Fruit fly (Drosophila melanogaster) whole organism, adult: ENCODE results near the gene CG15201.

Experiments
- CG11617 ChIP-seq: fragments of 200-800 bp; sonication (Bioruptor generic); optimal IDR thresholded peaks from 2 replicates; lab custom pipeline; 2017; ENCODE audit warnings: mild to moderate bottlenecking, missing biosample characterization, missing genetic modification reagents, missing genetic modification characterization
- CG14711 ChIP-seq: fragments of 200-800 bp; sonication (Bioruptor generic); optimal IDR thresholded peaks from 2 replicates; lab custom pipeline; 2018; ENCODE audit warnings: missing biosample characterization, mild to moderate bottlenecking, missing genetic modification characterization, moderate library complexity
- CG1620 ChIP-seq: fragments of 200-800 bp; sonication (Bioruptor generic); optimal IDR thresholded peaks from 2 replicates; lab custom pipeline; 2016; ENCODE audit warnings: missing biosample characterization, missing genetic modification characterization
- CG33017 ChIP-seq: fragments of 200-800 bp; sonication (Bioruptor generic); optimal IDR thresholded peaks from 2 replicates; lab custom pipeline; 2018; ENCODE audit warnings: missing biosample characterization, mild to moderate bottlenecking, missing genetic modification characterization, moderate library complexity
- CG7101 ChIP-seq: fragments of 200-800 bp; sonication (Bioruptor generic); optimal IDR thresholded peaks from 2 replicates; lab custom pipeline; 2018; ENCODE audit warnings: missing biosample characterization, mild to moderate bottlenecking, missing genetic modification characterization, moderate library complexity
- Crg-1 ChIP-seq: fragments of 200-800 bp; sonication (Bioruptor generic); optimal IDR thresholded peaks from 2 replicates; lab custom pipeline; 2016; ENCODE audit warnings: missing biosample characterization, missing genetic modification characterization
- Hr96 ChIP-seq: fragments of 200-800 bp; sonication (Bioruptor generic); optimal IDR thresholded peaks from 2 replicates; lab custom pipeline; 2016; ENCODE audit warnings: missing biosample characterization, missing genetic modification characterization
- cic ChIP-seq: fragments of 200-800 bp; sonication (Bioruptor generic); optimal IDR thresholded peaks from 2 replicates; lab custom pipeline; 2017; ENCODE audit warnings: missing biosample characterization, mild to moderate bottlenecking, missing genetic modification characterization, moderate library complexity
- cnc ChIP-seq, 2 experiments: fragments of >200 bp; optimal IDR thresholded peaks; 2 replicates each; lab custom pipeline; 2017
- kay ChIP-seq: fragments of 200-800 bp; sonication (Bioruptor generic); peaks from one replicate; lab custom pipeline; 2016; ENCODE audit warnings: missing biosample characterization, missing genetic modification characterization, borderline replicate concordance
- ovo ChIP-seq: fragments of 200-800 bp; sonication (Bioruptor generic); optimal IDR thresholded peaks from 2 replicates; lab custom pipeline; 2016; ENCODE audit warnings: missing biosample characterization, missing genetic modification characterization
- tj ChIP-seq: fragments of 200-800 bp; sonication (Bioruptor generic); optimal IDR thresholded peaks from 3 replicates; lab custom pipeline; 2017; ENCODE audit warnings: missing biosample characterization, mild to moderate bottlenecking, missing genetic modification characterization, moderate library complexity
- toe ChIP-seq: fragments of 200-800 bp; sonication (Bioruptor generic); optimal IDR thresholded peaks from 2 replicates; lab custom pipeline; 2016; ENCODE audit warnings: missing biosample characterization, missing genetic modification characterization

DNA sequence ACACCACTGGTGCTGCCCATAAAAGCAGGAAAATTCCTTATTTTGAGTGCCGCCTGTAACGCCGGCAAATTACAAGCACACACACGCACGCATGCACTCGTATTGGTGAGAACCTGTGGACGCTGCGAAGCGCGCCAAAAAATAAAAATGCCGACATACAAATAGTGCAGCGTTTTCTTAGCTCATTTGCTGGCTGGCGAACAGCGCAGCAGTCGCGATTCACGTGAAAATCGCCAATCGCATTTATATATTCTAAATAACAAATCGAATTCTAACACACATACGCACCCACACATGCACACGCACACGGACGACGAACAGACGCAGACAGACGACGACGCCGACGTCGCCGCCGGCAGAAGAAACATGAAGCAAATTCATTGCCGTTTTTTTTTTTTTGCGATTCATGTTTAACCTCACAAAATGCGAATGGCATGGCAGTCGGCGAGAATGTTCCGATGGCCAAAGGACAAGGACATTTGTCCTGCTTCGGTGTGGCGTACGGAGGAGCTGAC, 3.7 kb downstream of the CG15201 start:
- TF ChIP-seq ovo (GFP tag; lab: Kevin White, UChicago) (no peak), cnc (optimal IDR thresholded peaks at IDR 0.05; lab: Kevin White, UChicago) (no peak), CG33017 (tag; lab: Kevin White, UChicago) (no peak), CG1620 (GFP tag; lab: Kevin White, UChicago) (no peak), cic (GFP tag; lab: Kevin White, UChicago) (peak; percentile 9), tj (GFP tag; lab: Kevin White, UChicago) (peak; percentile 61), CG7101 (tag; lab: Kevin White, UChicago) (no peak), Crg-1 (no peak), kay (GFP tag; lab: Kevin White, UChicago) (no peak), CG11617 (no peak), Hr96 (GFP tag; lab: Kevin White, UChicago) (no peak), toe (no peak), CG14711 (tag; lab: Kevin White, UChicago) (no peak)
